Fruit fly (Drosophila melanogaster) whole organism, embryonic: Measurements from ENCODE around the gene CG31347.

Experiments
- Asciz ChIP-seq: fragments of 200-800 bp; sonication (Bioruptor generic); optimal IDR thresholded peaks from 2 replicates; lab custom pipeline; 2017; ENCODE audit warnings: missing biosample characterization, mild to moderate bottlenecking, missing genetic modification characterization, missing genetic modification reagents
- Atf6 ChIP-seq: fragments of 200-800 bp; sonication (Bioruptor generic); IDR thresholded peaks from 2 replicates; pipeline ENCODE4 v1.3.6; 2022; ENCODE audit warnings: missing biosample characterization, missing genetic modification characterization
- CG10147 ChIP-seq: fragments of 200-800 bp; sonication (Bioruptor generic); optimal IDR thresholded peaks from 2 replicates; lab custom pipeline; 2019; ENCODE audit warnings: missing biosample characterization, mild to moderate bottlenecking, missing genetic modification characterization, moderate library complexity
- CG12299 ChIP-seq: fragments of 200-800 bp; sonication (Bioruptor generic); optimal IDR thresholded peaks from 2 replicates; lab custom pipeline; 2018; ENCODE audit warnings: missing biosample characterization, mild to moderate bottlenecking, missing genetic modification characterization
- CG1233 ChIP-seq: fragments of 200-800 bp; sonication (Bioruptor generic); optimal IDR thresholded peaks from 4 replicates; lab custom pipeline; 2018; ENCODE audit warnings: missing biosample characterization, mild to moderate bottlenecking, missing genetic modification characterization
- CG12659 ChIP-seq: fragments of 200-800 bp; sonication (Bioruptor generic); optimal IDR thresholded peaks from 3 replicates; lab custom pipeline; 2017; ENCODE audit warnings: mild to moderate bottlenecking, missing biosample characterization, missing genetic modification reagents, missing genetic modification characterization
- CG14860 ChIP-seq: fragments of 200-800 bp; sonication (Bioruptor generic); IDR thresholded peaks from 3 replicates; pipeline ENCODE4 v1.3.6; 2022; ENCODE audit warnings: missing biosample characterization, missing genetic modification characterization; ENCODE audit not compliant: partially characterized antibody
- CG15073 ChIP-seq: fragments of 200-800 bp; sonication (Bioruptor generic); optimal IDR thresholded peaks from 2 replicates; lab custom pipeline; 2016; ENCODE audit warnings: missing biosample characterization, missing genetic modification characterization
- CG1529 ChIP-seq: fragments of 200-800 bp; sonication (Bioruptor generic); optimal IDR thresholded peaks from 3 replicates; lab custom pipeline; 2018; ENCODE audit warnings: missing biosample characterization, missing genetic modification characterization
- CG30403 ChIP-seq: fragments of 200-800 bp; sonication (Bioruptor generic); optimal IDR thresholded peaks from 3 replicates; lab custom pipeline; 2016; ENCODE audit warnings: missing biosample characterization, missing genetic modification characterization
- CG3065 ChIP-seq: fragments of 200-800 bp; sonication (Bioruptor generic); optimal IDR thresholded peaks from 2 replicates; lab custom pipeline; 2016; ENCODE audit warnings: missing biosample characterization, missing genetic modification characterization
- CG3163 ChIP-seq: fragments of 200-800 bp; sonication (Bioruptor generic); optimal IDR thresholded peaks from 3 replicates; lab custom pipeline; 2016; ENCODE audit warnings: missing biosample characterization, missing genetic modification characterization
- CG34224 ChIP-seq: fragments of 200-800 bp; sonication (Bioruptor generic); IDR thresholded peaks from 3 replicates; pipeline ENCODE4 v1.3.6; 2022; ENCODE audit warnings: missing biosample characterization, missing genetic modification characterization; ENCODE audit not compliant: partially characterized antibody
- CG3838 ChIP-seq: fragments of 200-800 bp; sonication (Bioruptor generic); optimal IDR thresholded peaks from 3 replicates; lab custom pipeline; 2016; ENCODE audit warnings: missing biosample characterization, missing genetic modification characterization
- CG3847 ChIP-seq: fragments of 200-800 bp; sonication (Bioruptor generic); IDR thresholded peaks from 2 replicates; pipeline ENCODE4 v1.3.6; 2022; ENCODE audit warnings: missing biosample characterization, missing genetic modification characterization
- CG4282 ChIP-seq: fragments of 200-800 bp; sonication (Bioruptor generic); optimal IDR thresholded peaks from 2 replicates; lab custom pipeline; 2016; ENCODE audit warnings: missing biosample characterization, missing genetic modification characterization
- CG6175 ChIP-seq: fragments of 200-800 bp; sonication (Bioruptor generic); IDR thresholded peaks from 3 replicates; pipeline ENCODE4 v1.3.6; 2022; ENCODE audit warnings: missing biosample characterization, missing genetic modification characterization
- E2f2 ChIP-seq: fragments of 200-800 bp; sonication (Bioruptor generic); IDR thresholded peaks from 2 replicates; pipeline ENCODE4 v1.3.6; 2022; ENCODE audit warnings: missing biosample characterization, missing genetic modification characterization
- Eip74EF ChIP-seq, 2 experiments: fragments of 200-800 bp in 1 of 2; fragments of >200 bp in 1 of 2; sonication (Bioruptor generic) in 1 of 2; optimal IDR thresholded peaks; 2 replicates each; lab custom pipeline; 2017 to 2019; ENCODE audit warnings: missing biosample characterization in 2 of 2, missing genetic modification characterization in 2 of 2, mild to moderate bottlenecking in 1 of 2, moderate library complexity in 1 of 2
- Elba2 ChIP-seq: fragments of 200-800 bp; sonication (Bioruptor generic); optimal IDR thresholded peaks from 3 replicates; lab custom pipeline; 2016; ENCODE audit warnings: missing biosample characterization, missing genetic modification characterization
- Hr3 ChIP-seq: fragments of 200-800 bp; sonication (Bioruptor generic); optimal IDR thresholded peaks from 3 replicates; lab custom pipeline; 2016; ENCODE audit warnings: missing biosample characterization, missing genetic modification characterization
- Max ChIP-seq: fragments of 200-800 bp; sonication (Bioruptor generic); optimal IDR thresholded peaks from 2 replicates; lab custom pipeline; 2016; ENCODE audit warnings: missing biosample characterization, mild to moderate bottlenecking, missing genetic modification characterization
- Med ChIP-seq: fragments of 200-800 bp; sonication (Bioruptor generic); peaks from one replicate; lab custom pipeline; 2016; ENCODE audit warnings: missing biosample characterization, missing genetic modification characterization, mild to moderate bottlenecking, inconsistent platforms, moderate library complexity
- Mes4 ChIP-seq: fragments of 200-800 bp; sonication (Bioruptor generic); optimal IDR thresholded peaks from 2 replicates; lab custom pipeline; 2016; ENCODE audit warnings: missing biosample characterization, missing genetic modification characterization
- Myb ChIP-seq: fragments of 200-800 bp; sonication (Bioruptor generic); optimal IDR thresholded peaks from 2 replicates; lab custom pipeline; 2016; ENCODE audit warnings: missing biosample characterization, missing genetic modification characterization
- NC2α ChIP-seq: fragments of 200-800 bp; sonication (Bioruptor generic); optimal IDR thresholded peaks from 2 replicates; lab custom pipeline; 2016; ENCODE audit warnings: missing biosample characterization, missing genetic modification characterization
- Nf-YA ChIP-seq: fragments of 200-800 bp; sonication (Bioruptor generic); IDR thresholded peaks from 2 replicates; pipeline ENCODE4 v1.3.6; 2022; ENCODE audit warnings: missing biosample characterization, missing genetic modification characterization
- Oaz ChIP-seq: fragments of 200-800 bp; sonication (Bioruptor generic); IDR thresholded peaks from 2 replicates; pipeline ENCODE4 v1.3.6; 2022; ENCODE audit warnings: missing biosample characterization, missing genetic modification characterization
- Spps ChIP-seq: fragments of 200-800 bp; sonication (Bioruptor generic); optimal IDR thresholded peaks from 2 replicates; lab custom pipeline; 2018; ENCODE audit warnings: missing biosample characterization, mild to moderate bottlenecking, missing genetic modification characterization
- TFAM ChIP-seq: fragments of 200-800 bp; sonication (Bioruptor generic); optimal IDR thresholded peaks from 2 replicates; lab custom pipeline; 2017; ENCODE audit warnings: missing biosample characterization, missing genetic modification characterization, inconsistent platforms
- YL-1 ChIP-seq: fragments of 200-800 bp; sonication (Bioruptor generic); optimal IDR thresholded peaks from 3 replicates; lab custom pipeline; 2017; ENCODE audit warnings: missing biosample characterization, mild to moderate bottlenecking, missing genetic modification characterization
- ab ChIP-seq: fragments of 200-800 bp; sonication (Bioruptor generic); optimal IDR thresholded peaks from 2 replicates; lab custom pipeline; 2016; ENCODE audit warnings: missing biosample characterization, missing genetic modification characterization
- aop ChIP-seq: fragments of 200-800 bp; sonication (Bioruptor generic); IDR thresholded peaks from 2 replicates; pipeline ENCODE4 v1.3.6; 2022; ENCODE audit warnings: missing biosample characterization, missing genetic modification characterization
- ap ChIP-seq: fragments of 200-800 bp; sonication (Bioruptor generic); IDR thresholded peaks from 2 replicates; pipeline ENCODE4 v1.3.6; 2022; ENCODE audit warnings: missing biosample characterization, missing genetic modification characterization
- ash1 ChIP-seq: fragments of 200-800 bp; sonication (Bioruptor generic); optimal IDR thresholded peaks from 2 replicates; lab custom pipeline; 2018; ENCODE audit warnings: missing biosample characterization, mild to moderate bottlenecking, missing genetic modification characterization
- ato ChIP-seq: fragments of 200-800 bp; sonication (Bioruptor generic); IDR thresholded peaks from 2 replicates; pipeline ENCODE4 v1.3.6; 2022; ENCODE audit warnings: missing biosample characterization, missing genetic modification characterization; ENCODE audit not compliant: partially characterized antibody
- chn ChIP-seq: fragments of 200-800 bp; sonication (Bioruptor generic); optimal IDR thresholded peaks from 2 replicates; lab custom pipeline; 2016; ENCODE audit warnings: missing biosample characterization, missing genetic modification characterization
- fu2 ChIP-seq: fragments of 200-800 bp; sonication (Bioruptor generic); optimal IDR thresholded peaks from 2 replicates; lab custom pipeline; 2016; ENCODE audit warnings: missing biosample characterization, missing genetic modification characterization
- gce ChIP-seq: fragments of 200-800 bp; sonication (Bioruptor generic); IDR thresholded peaks from 3 replicates; pipeline ENCODE4 v1.3.6; 2022; ENCODE audit warnings: missing biosample characterization, missing genetic modification characterization
- grau ChIP-seq: fragments of 200-800 bp; optimal IDR thresholded peaks from 3 replicates; lab custom pipeline; 2019; ENCODE audit warnings: missing biosample characterization, mild to moderate bottlenecking, missing genetic modification characterization, moderate library complexity
- grn ChIP-seq: fragments of 200-800 bp; sonication (Bioruptor generic); optimal IDR thresholded peaks from 3 replicates; lab custom pipeline; 2017; ENCODE audit warnings: missing biosample characterization, missing genetic modification characterization
- jumu ChIP-seq: fragments of 200-800 bp; sonication (Bioruptor generic); optimal IDR thresholded peaks from 3 replicates; lab custom pipeline; 2016; ENCODE audit warnings: missing biosample characterization, missing genetic modification characterization
- otp ChIP-seq: fragments of 200-800 bp; sonication (Bioruptor generic); IDR thresholded peaks from 3 replicates; pipeline ENCODE4, ENCODE4 v1.3.6; 2022; ENCODE audit warnings: missing biosample characterization, missing genetic modification characterization
- phol ChIP-seq: fragments of 200-800 bp; sonication (Bioruptor generic); optimal IDR thresholded peaks from 3 replicates; lab custom pipeline; 2018; ENCODE audit warnings: missing biosample characterization, mild to moderate bottlenecking, missing genetic modification characterization, moderate library complexity
- run ChIP-seq: fragments of 200-800 bp; sonication (Bioruptor generic); optimal IDR thresholded peaks from 3 replicates; lab custom pipeline; 2018; ENCODE audit warnings: missing biosample characterization, mild to moderate bottlenecking, missing genetic modification characterization
- sd ChIP-seq: fragments of 200-800 bp; sonication (Bioruptor generic); optimal IDR thresholded peaks from 3 replicates; lab custom pipeline; 2018; ENCODE audit warnings: missing biosample characterization, mild to moderate bottlenecking, missing genetic modification characterization, moderate library complexity
- sr ChIP-seq: fragments of 200-800 bp; sonication (Bioruptor generic); IDR thresholded peaks from 3 replicates; pipeline ENCODE4 v1.3.6; 2022; ENCODE audit warnings: missing biosample characterization, missing genetic modification characterization
- unc-4 ChIP-seq: fragments of 200-800 bp; sonication (Bioruptor generic); IDR thresholded peaks from 2 replicates; pipeline ENCODE4 v1.3.6; 2022; ENCODE audit warnings: missing biosample characterization, missing genetic modification characterization; ENCODE audit not compliant: partially characterized antibody
- zfh1 ChIP-seq: fragments of 200-800 bp; sonication (Bioruptor generic); IDR thresholded peaks from 3 replicates; pipeline ENCODE4 v1.3.6; 2022; ENCODE audit warnings: missing biosample characterization, missing genetic modification characterization

CG31347 gene

DNA sequence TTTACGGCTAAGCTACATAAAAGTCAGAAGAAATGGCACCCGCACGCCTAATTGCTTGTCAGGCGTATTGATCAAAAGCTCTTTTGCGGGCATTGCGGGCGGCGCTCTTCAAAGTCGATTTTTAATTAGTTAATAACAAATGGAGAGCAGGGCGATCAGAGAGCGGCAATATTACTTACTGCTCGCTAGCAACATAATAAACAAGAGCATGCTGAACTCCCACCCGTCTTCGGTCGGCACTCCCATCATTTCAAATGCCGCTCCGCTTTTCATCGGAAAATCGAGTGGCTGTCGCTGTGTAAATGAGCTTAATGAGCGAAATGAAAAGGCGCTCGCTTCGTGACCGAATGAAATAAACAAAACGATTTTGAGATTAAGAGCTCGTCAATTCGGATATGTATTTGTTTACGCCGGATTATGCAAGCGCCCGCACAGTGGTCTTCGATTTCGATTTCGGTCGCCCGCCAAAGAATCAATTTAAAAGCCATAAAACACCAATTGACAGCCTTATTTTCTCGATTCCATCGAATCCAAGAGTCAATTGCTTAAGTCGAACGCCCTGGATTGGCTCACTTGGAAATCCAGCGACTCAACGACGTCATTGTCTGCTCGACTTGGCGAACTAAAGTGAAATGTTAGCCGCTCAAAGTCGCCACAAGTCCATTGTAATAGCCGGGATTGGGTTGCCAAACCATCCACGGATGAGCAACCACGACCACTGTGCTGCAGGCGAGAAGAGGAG is 38.7 kb downstream of the CG31347 start (continued):
- TF ChIP-seq CG14860, result 0 out of 3 replicates have a peak, but pooled peaks have one; percentile 19
- peak; percentile 86 for TF ChIP-seq phol (tag; lab: Kevin White, UChicago)
- TF ChIP-seq CG10147 (GFP tag; lab: Kevin White, UChicago), result peak; percentile 74
- TF ChIP-seq Atf6 (GFP tag; lab: Robert Waterston, UW), result peak; percentile 87; the same call in 1 of the 2 replicates
- TF ChIP-seq YL-1, result peak; percentile 62
- no peak for TF ChIP-seq grn (GFP tag; lab: Kevin White, UChicago)
- no peak for TF ChIP-seq Elba2
- peak; percentile 75 for TF ChIP-seq NC2α
- peak; percentile 61 for TF ChIP-seq Myb
- peak; percentile 63 for TF ChIP-seq CG1233 (GFP tag; lab: Kevin White, UChicago)
- peak; percentile 8; the same call in 1 of the 3 replicates for TF ChIP-seq CG6175 (GFP tag; lab: Robert Waterston, UW)
- peak; percentile 66 for TF ChIP-seq CG12299 (tag; lab: Kevin White, UChicago)
- peak; percentile 97 for TF ChIP-seq Med (GFP tag; lab: Kevin White, UChicago)
- TF ChIP-seq Hr3 (GFP tag; lab: Kevin White, UChicago), result peak; percentile 79
- TF ChIP-seq grau (tag; lab: Kevin White, UChicago), result peak; percentile 85
- 0 out of 2 replicates have a peak, but pooled peaks have one; percentile 13 for TF ChIP-seq ato (GFP tag; lab: Robert Waterston, UW)
- peak; percentile 75 for TF ChIP-seq fu2 (GFP tag; lab: Kevin White, UChicago)
- TF ChIP-seq ap, result peak; percentile 78
- TF ChIP-seq Spps (tag; lab: Kevin White, UChicago), result no peak
- TF ChIP-seq sr, result no peak; the same call in 2 of the 3 replicates
- peak; percentile 90 for TF ChIP-seq CG12659 (GFP tag; lab: Kevin White, UChicago)
- TF ChIP-seq Asciz (GFP tag; lab: Kevin White, UChicago), result peak; percentile 84
- TF ChIP-seq aop (GFP tag; lab: Robert Waterston, UW), result no peak
- peak; percentile 84 for TF ChIP-seq CG30403 (GFP tag; lab: Kevin White, UChicago)
- TF ChIP-seq CG15073 (GFP tag; lab: Kevin White, UChicago), result peak; percentile 32
- TF ChIP-seq CG34224 (GFP tag; lab: Robert Waterston, UW), result peak; percentile 17; the same call in 1 of the 3 replicates
- TF ChIP-seq ash1 (GFP tag; lab: Kevin White, UChicago), result no peak
- TF ChIP-seq Eip74EF (GFP tag; optimal IDR thresholded peaks at IDR 0.05; lab: Kevin White, UChicago), result peak in 1 of 2 experiments; percentile 82
- peak; percentile 57 for TF ChIP-seq E2f2 (GFP tag; lab: Robert Waterston, UW)
- TF ChIP-seq gce (GFP tag; lab: Robert Waterston, UW), result peak; percentile 58; the same call in 1 of the 3 replicates
- no peak for TF ChIP-seq CG3838
- peak; percentile 73 for TF ChIP-seq zfh1 (GFP tag; lab: Robert Waterston, UW)
- TF ChIP-seq chn (GFP tag; lab: Kevin White, UChicago), result peak; percentile 79
- peak; percentile 83 for TF ChIP-seq CG1529 (GFP tag; lab: Kevin White, UChicago)
- TF ChIP-seq unc-4 (GFP tag; lab: Robert Waterston, UW), result no peak
- TF ChIP-seq Nf-YA (GFP tag; lab: Robert Waterston, UW), result peak; percentile 65
- TF ChIP-seq otp (GFP tag; lab: Robert Waterston, UW), result peak; percentile 36; the same call in 1 of the 3 replicates
- peak; percentile 56 for TF ChIP-seq CG4282 (GFP tag; lab: Kevin White, UChicago)
- TF ChIP-seq CG3065 (GFP tag; lab: Kevin White, UChicago), result peak; percentile 58
- peak; percentile 69 for TF ChIP-seq Mes4 (GFP tag; lab: Kevin White, UChicago)
- peak; percentile 72 for TF ChIP-seq Oaz (GFP tag; lab: Robert Waterston, UW)
- peak; percentile 61 for TF ChIP-seq CG3163
- peak; percentile 78 for TF ChIP-seq CG3847 (GFP tag; lab: Robert Waterston, UW)
- peak; percentile 80 for TF ChIP-seq jumu (GFP tag; lab: Kevin White, UChicago)
- TF ChIP-seq run (tag; lab: Kevin White, UChicago), result peak; percentile 76
- TF ChIP-seq Max (GFP tag; lab: Kevin White, UChicago), result peak; percentile 53
- no peak for TF ChIP-seq TFAM (GFP tag; lab: Kevin White, UChicago)
- TF ChIP-seq sd (tag; lab: Kevin White, UChicago), result no peak
- peak; percentile 27 for TF ChIP-seq ab (GFP tag; lab: Kevin White, UChicago)
